Fruit fly (Drosophila melanogaster): Measurements from ENCODE around the gene Galphaf.

The Galphaf gene

dm6 chr3L:16698089-16698488 is 30.4 kb upstream of the Galphaf start:
- no peak for TF ChIP-seq CG17801 (GFP tag; optimal IDR thresholded peaks at IDR 0.05; ENCODE audit: partially characterized antibody)

dm6 chr3L:16697069-16697468 is 29.3 kb upstream of the Galphaf start:
- TF ChIP-seq CG17801 (GFP tag; optimal IDR thresholded peaks at IDR 0.05; ENCODE audit: partially characterized antibody), result peak; percentile 4

DNA sequence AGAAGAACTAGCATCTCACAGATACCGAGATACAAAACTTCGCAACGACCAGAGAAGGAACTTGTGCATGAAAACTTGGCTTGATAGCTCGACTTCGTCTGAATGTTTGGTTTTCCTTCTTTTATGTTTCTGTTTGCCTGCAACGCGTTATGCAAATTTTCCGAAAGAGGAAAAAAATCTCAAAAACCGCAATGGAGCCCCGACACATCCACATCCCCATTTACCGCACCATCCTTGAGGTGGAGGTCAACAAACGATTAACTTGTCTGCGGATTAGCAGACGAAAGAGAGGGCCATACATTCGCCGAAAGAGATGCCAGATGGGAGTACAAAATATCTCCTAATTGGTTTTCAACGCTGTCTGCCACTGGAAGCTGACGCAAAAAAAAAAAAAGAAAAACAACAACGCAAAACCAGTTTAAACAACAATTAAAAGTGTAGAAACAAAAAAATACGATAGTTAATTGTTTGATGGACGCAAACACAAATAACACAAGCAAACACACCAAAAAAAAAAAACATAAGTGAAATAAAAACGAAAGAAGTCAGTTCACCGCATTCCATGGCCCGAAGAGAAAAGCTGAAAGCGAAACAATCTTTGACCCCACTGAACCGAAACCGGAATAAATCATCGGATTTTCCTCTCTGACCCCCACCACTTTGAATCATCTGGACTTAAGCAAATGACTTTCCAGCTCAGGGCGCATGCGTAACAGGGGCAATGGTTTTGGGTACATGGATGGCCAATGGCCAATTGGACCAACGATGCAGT is 27.5 kb upstream of the Galphaf start:
- TF ChIP-seq CG17801 (GFP tag; optimal IDR thresholded peaks at IDR 0.05; ENCODE audit: partially characterized antibody), result no peak

DNA sequence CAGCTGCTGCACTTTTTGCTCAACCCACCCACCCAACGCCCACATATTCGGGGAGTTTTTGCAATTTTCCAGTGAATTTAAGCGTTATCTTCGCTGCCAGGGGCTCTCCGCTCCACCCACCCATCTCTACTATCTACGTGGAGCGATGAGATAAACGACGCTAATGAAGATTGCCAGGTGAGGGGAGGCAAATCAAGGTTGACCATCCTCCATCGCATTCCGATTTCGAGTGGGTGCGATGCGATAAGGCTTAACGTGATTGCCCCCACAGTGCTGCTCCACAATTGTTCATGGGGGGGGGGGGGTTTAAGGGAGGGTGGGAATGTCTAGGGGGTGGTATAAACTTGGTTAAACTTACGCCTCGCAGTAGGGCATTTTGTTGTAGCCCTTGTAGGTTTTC is 26.1 kb upstream of the Galphaf start:
- TF ChIP-seq CG17801 (GFP tag; optimal IDR thresholded peaks at IDR 0.05; ENCODE audit: partially characterized antibody), result no peak

dm6 chr3L:16690055-16690454 is 22.3 kb upstream of the Galphaf start:
- no peak for TF ChIP-seq CG17801 (GFP tag; optimal IDR thresholded peaks at IDR 0.05; ENCODE audit: partially characterized antibody)

- TF ChIP-seq CG17801 (GFP tag; optimal IDR thresholded peaks at IDR 0.05; ENCODE audit: partially characterized antibody), result no peak
Measured at dm6 chr3L:16689491-16689890, 21.8 kb upstream of the Galphaf start.

DNA sequence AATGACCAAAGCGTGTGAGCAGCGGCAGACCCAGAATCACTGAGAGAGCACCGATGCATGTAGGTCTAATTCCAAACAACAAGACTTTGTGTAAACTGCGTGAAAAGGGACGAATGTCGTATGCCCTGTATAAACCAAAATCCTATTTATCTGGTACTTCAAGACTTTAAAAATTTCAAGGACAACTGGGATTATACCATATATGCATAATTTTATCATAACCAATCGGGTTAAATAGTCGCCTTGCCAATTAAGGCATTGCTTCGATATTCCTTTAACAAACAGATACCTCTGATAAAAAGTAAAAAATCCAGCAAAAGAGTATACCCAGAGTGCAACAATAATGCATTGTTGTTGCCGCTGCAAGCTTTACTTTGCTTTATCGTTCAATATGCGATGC is 15.3 kb upstream of the Galphaf start:
- TF ChIP-seq CG17801 (GFP tag; optimal IDR thresholded peaks at IDR 0.05; ENCODE audit: partially characterized antibody), result no peak

DNA sequence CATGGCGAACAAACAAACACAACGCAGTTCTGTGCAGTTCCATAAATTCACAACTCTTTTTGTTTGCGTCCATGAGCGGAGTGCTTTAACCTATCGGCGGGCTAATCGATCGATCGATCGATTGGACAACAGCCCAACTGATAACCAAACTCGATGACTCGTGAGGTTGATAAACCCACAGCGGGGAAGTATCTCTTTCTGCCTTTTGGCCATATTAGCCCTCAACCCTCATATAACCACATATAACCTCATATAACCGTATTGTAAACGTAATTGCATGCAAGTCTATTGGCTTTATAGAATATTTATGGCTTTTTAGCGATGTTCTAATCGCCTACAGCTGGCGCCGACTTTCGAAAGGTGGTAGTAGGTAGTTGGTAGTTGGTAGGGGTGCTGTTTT is 14.6 kb upstream of the Galphaf start:
- TF ChIP-seq CG17801 (GFP tag; optimal IDR thresholded peaks at IDR 0.05; ENCODE audit: partially characterized antibody), result peak; percentile 39

DNA sequence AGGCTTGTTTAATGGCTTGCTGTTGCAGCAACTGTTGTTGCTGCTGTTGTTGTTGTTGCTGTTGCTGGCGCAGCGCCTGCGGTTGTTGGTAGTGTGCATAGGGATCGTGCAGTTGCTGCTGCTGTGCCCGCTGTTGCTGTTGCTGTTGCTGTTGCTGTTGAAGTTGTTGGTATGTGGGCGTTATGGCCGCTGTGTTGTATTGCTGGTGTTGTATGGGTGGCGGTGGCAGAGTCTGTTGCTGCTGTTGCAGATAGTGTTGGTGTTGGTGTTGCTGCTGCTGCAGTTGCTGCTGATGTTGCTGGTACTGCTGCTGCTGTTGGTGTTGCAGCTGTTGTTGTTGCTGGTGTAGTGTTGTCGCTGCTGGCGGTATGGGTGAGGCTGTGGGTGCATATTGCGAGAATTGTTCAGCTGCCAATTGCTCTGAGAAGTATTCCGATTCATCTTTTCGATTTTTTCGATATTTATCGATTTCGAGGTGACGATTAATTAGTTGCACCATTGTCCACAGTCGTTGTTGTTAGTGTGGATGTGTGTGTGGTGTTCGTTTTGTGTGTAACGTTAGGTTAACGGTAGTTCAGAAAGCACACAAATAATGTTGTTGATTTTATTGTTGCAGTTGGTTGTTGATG is 11.9 kb upstream of the Galphaf start:
- no peak for TF ChIP-seq CG17801 (GFP tag; optimal IDR thresholded peaks at IDR 0.05; ENCODE audit: partially characterized antibody)

DNA sequence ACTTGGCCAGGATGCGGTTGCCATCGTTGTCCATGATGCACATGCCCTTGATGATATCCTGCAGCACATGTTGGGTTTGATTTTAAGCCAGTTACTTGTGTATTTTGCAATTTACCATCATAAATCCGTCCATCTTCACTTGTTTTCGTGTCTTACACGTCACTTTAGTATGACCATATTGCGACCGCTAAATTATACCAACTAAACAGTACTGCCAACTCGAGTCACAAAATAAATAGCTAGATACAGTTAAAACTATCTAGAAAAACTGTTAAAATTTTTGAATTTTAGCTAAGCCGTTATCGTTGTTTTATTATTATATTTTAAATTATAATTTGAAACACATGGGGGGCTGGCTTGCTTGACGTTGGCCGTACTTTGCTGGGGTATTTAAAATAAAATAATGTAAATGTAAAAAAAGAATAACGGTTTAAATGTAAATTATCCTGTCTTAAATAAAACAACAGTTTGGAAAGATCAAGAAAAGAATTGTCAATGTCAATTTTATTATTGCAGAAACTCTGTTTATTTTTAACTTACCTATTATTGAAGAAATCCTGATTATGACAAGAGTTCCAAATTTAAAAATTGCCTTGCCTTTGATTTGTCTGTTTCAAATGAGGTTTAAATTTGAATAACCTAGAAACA is 5.8 kb upstream of the Galphaf start, which contains the start of the genes zetaCOP and CG13032:
Gene zetaCOP (minus strand): TSS at position 189 of the 648 bp plus-strand sequence.
Gene CG13032 (plus strand): TSS at position 598 of the 648 bp plus-strand sequence.
- TF ChIP-seq CG17801 (GFP tag; optimal IDR thresholded peaks at IDR 0.05; ENCODE audit: partially characterized antibody), result peak; percentile 19

DNA sequence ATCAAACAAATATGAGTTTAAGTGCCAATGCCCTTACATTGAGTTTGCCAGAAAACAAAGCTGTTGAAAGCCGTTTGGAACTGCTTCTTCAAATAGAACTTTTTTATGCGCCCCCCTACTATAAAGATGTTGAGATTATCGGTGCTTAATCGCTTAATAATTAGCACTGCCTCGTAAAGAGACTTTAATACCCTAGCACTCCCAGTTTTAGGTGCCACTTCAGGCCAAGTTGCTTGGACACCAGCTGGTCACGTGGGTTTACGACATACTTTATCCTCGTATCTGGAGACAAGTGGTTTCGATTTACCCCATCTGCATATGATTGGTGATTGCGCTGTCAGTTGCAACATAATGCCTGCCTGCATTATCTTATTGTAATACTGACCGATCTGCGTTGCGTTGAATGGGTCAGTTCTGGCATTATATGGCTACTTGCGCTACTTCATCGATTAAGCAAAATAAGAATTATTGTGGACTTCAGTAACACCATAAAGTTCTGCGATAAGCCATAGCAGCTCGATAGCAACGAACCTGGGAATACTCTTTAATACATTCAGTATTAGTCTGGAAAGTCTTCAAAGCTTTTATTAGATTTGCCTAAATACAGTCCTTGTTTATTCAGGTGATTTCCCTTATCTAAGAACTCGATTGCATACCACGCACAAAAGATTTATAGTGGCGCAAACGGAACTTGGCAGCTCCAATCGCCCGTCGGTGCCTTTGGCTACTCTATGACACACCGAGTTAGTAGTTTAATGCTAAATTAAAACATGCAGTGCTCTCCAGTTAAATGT is 3.3 kb upstream of the Galphaf start:
- no peak for TF ChIP-seq CG17801 (GFP tag; optimal IDR thresholded peaks at IDR 0.05; ENCODE audit: partially characterized antibody)

DNA sequence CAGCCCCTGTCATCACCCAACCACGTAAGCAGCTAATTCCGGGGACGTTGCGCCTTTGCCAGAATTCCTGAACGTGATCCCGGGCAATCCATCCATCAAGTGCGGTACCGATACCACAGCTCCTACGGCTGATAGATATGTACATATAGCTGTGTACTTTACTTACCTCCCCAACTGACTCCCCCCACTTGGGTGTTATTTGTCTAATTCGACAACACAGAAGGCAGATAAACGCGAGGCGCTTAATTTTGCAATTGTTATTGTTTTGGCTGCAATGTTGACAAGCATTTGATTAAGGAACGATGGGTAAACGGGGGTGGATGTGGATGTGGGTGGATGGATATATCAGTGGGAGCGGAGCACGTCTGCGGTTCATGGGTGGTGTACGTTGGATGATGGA is 2.5 kb upstream of the Galphaf start:
- no peak for TF ChIP-seq CG17801 (GFP tag; optimal IDR thresholded peaks at IDR 0.05; ENCODE audit: partially characterized antibody)

DNA sequence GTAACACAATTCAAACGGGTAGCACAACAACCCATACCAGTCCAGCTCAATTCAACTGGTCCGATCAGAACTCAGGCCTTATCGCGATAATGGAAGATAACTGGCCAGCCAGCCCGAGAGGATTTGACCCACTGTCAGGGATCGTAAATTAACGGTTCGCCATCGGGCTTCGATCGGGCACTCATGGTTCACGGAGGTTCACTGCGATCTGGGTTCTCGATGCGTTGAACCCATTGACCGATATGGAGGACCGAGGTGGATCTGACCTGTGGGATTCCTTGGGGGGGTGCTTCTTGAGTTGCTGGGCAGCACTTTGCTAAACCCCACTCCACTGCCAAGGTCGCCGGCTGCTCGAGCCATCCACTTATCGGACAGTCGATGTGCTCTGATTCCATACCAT is 1.1 kb upstream of the Galphaf start:
- no peak for TF ChIP-seq CG17801 (GFP tag; optimal IDR thresholded peaks at IDR 0.05; ENCODE audit: partially characterized antibody)

DNA sequence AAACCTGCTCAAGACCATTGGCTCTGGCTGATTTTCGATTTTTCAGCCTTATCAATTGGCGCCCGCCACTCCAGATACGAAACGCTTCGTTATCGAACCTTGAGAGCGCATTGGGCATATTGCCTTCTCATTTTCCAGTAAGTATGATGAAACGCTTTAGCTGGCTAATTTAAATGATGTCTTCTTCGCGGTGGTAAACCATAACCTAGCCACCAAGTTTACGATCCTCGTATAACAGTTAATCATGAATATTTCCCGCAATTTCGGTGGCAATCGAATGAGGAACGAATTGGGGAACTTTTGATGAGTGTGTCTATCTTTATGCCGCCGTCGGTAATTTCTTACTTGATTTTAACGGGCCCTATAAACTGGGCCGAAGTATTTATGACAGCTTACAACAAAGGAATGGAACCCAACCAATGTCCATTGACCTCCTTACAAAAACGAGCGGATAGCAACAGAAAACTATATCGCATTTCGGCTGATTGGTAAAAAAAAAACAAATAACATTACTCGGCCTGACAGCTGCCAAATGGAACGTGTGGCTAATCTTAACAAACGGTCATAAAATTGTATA is 1.2 kb downstream of the Galphaf start:
- TF ChIP-seq CG17801 (GFP tag; optimal IDR thresholded peaks at IDR 0.05; ENCODE audit: partially characterized antibody), result no peak

All from ovary, adult (tissue).